Worm (Caenorhabditis elegans): ENCODE measurements around the gene nhr-254.

ce11 chrV:438094-438493 lies 45.7 kb downstream of the nhr-254 start, which contains the start of gene B0554.1:
- TF ChIP-seq klf-2 (GFP tag; conservative IDR thresholded peaks at IDR 0.05) (no peak), med-1 (GFP tag; optimal IDR thresholded peaks at IDR 0.05; ENCODE audit: insufficient read depth) (no peak), cog-1 (tag; optimal IDR thresholded peaks at IDR 0.05) (no peak)
